Fruit fly (Drosophila melanogaster) whole organism, embryonic: ENCODE measurements around the gene Vm34Ca.

Source experiments
- B-H2 ChIP-seq: fragments of 200-800 bp; sonication (Bioruptor generic); optimal IDR thresholded peaks from 2 replicates; lab custom pipeline; 2018; ENCODE audit warnings: missing biosample characterization, mild to moderate bottlenecking, missing genetic modification characterization
- CG10267 ChIP-seq: fragments of 200-800 bp; sonication (Bioruptor generic); optimal IDR thresholded peaks from 2 replicates; lab custom pipeline; 2018; ENCODE audit warnings: missing biosample characterization, mild to moderate bottlenecking, missing genetic modification characterization, moderate library complexity
- CG10366 ChIP-seq: fragments of 200-800 bp; sonication (Bioruptor generic); IDR thresholded peaks from 2 replicates; pipeline ENCODE4 v1.3.6; 2022; ENCODE audit warnings: missing biosample characterization, missing genetic modification characterization
- CG10979 ChIP-seq: fragments of 200-800 bp; sonication (Bioruptor generic); optimal IDR thresholded peaks from 2 replicates; lab custom pipeline; 2018; ENCODE audit warnings: missing biosample characterization, mild to moderate bottlenecking, missing genetic modification characterization, moderate library complexity
- CG12155 ChIP-seq: fragments of 200-800 bp; sonication (Bioruptor generic); optimal IDR thresholded peaks from 3 replicates; lab custom pipeline; 2016; ENCODE audit warnings: missing biosample characterization, missing genetic modification characterization
- CG12659 ChIP-seq: fragments of 200-800 bp; sonication (Bioruptor generic); optimal IDR thresholded peaks from 3 replicates; lab custom pipeline; 2017; ENCODE audit warnings: mild to moderate bottlenecking, missing biosample characterization, missing genetic modification reagents, missing genetic modification characterization
- CG13287 ChIP-seq: fragments of 200-800 bp; sonication (Bioruptor generic); IDR thresholded peaks from 2 replicates; pipeline ENCODE4 v1.3.6; 2022; ENCODE audit warnings: missing biosample characterization, missing genetic modification characterization; ENCODE audit not compliant: partially characterized antibody
- CG13296 ChIP-seq: fragments of 200-800 bp; sonication (Bioruptor generic); optimal IDR thresholded peaks from 3 replicates; lab custom pipeline; 2018; ENCODE audit warnings: missing biosample characterization, mild to moderate bottlenecking, missing genetic modification characterization
- CG13424 ChIP-seq: fragments of 200-800 bp; sonication (Bioruptor generic); optimal IDR thresholded peaks from 2 replicates; lab custom pipeline; 2019; ENCODE audit warnings: missing biosample characterization, mild to moderate bottlenecking, missing genetic modification characterization, moderate library complexity
- CG13894 ChIP-seq: fragments of 200-800 bp; sonication (Bioruptor generic); optimal IDR thresholded peaks from 3 replicates; lab custom pipeline; 2018; ENCODE audit warnings: missing biosample characterization, mild to moderate bottlenecking, missing genetic modification characterization, moderate library complexity
- CG14710 ChIP-seq: fragments of 200-800 bp; sonication (Bioruptor generic); optimal IDR thresholded peaks from 3 replicates; lab custom pipeline; 2019; ENCODE audit warnings: missing biosample characterization, mild to moderate bottlenecking, missing genetic modification characterization, moderate library complexity
- CG15269 ChIP-seq: fragments of 200-800 bp; sonication (Bioruptor generic); optimal IDR thresholded peaks from 2 replicates; lab custom pipeline; 2018; ENCODE audit warnings: missing biosample characterization, mild to moderate bottlenecking, missing genetic modification characterization, moderate library complexity
- CG15479 ChIP-seq: fragments of 200-800 bp; sonication (Bioruptor generic); optimal IDR thresholded peaks from 3 replicates; lab custom pipeline; 2019; ENCODE audit warnings: missing biosample characterization, mild to moderate bottlenecking, missing genetic modification characterization, moderate library complexity
- CG17829 ChIP-seq: fragments of 200-800 bp; optimal IDR thresholded peaks from 2 replicates; lab custom pipeline; 2019; ENCODE audit warnings: missing biosample characterization, mild to moderate bottlenecking, missing genetic modification characterization, moderate library complexity
- CG18619 ChIP-seq: fragments of 200-800 bp; sonication (Bioruptor generic); optimal IDR thresholded peaks from 3 replicates; lab custom pipeline; 2017; ENCODE audit warnings: missing biosample characterization, mild to moderate bottlenecking, missing genetic modification characterization
- CG2120 ChIP-seq: fragments of 200-800 bp; sonication (Bioruptor generic); optimal IDR thresholded peaks from 3 replicates; lab custom pipeline; 2016; ENCODE audit warnings: missing biosample characterization, missing genetic modification characterization
- CG2678 ChIP-seq: fragments of 200-800 bp; sonication (Bioruptor generic); optimal IDR thresholded peaks from 3 replicates; lab custom pipeline; 2019; ENCODE audit warnings: missing biosample characterization, mild to moderate bottlenecking, missing genetic modification characterization, moderate library complexity
- CG2712 ChIP-seq: fragments of 200-800 bp; optimal IDR thresholded peaks from 3 replicates; lab custom pipeline; 2019; ENCODE audit warnings: missing biosample characterization, mild to moderate bottlenecking, missing genetic modification characterization, moderate library complexity
- CG33213 ChIP-seq: fragments of 200-800 bp; sonication (Bioruptor generic); optimal IDR thresholded peaks from 3 replicates; lab custom pipeline; 2016; ENCODE audit warnings: missing biosample characterization, missing genetic modification characterization
- CG7556 ChIP-seq: fragments of 200-800 bp; sonication (Bioruptor generic); optimal IDR thresholded peaks from 2 replicates; lab custom pipeline; 2017; ENCODE audit warnings: missing biosample characterization, mild to moderate bottlenecking, missing genetic modification characterization
- CG9932 ChIP-seq: fragments of 200-800 bp; sonication (Bioruptor generic); IDR thresholded peaks from 2 replicates; pipeline ENCODE4 v1.3.6; 2022; ENCODE audit warnings: missing biosample characterization, missing genetic modification characterization
- Drgx ChIP-seq: fragments of 200-800 bp; sonication (Bioruptor generic); IDR thresholded peaks from 2 replicates; pipeline ENCODE4 v1.3.6; 2022; ENCODE audit warnings: missing biosample characterization, missing genetic modification characterization
- E2f2 ChIP-seq: fragments of 200-800 bp; sonication (Bioruptor generic); IDR thresholded peaks from 2 replicates; pipeline ENCODE4 v1.3.6; 2022; ENCODE audit warnings: missing biosample characterization, missing genetic modification characterization
- ERR ChIP-seq: fragments of 200-800 bp; sonication (Bioruptor generic); optimal IDR thresholded peaks from 2 replicates; lab custom pipeline; 2016; ENCODE audit warnings: missing biosample characterization, missing genetic modification characterization
- Ets65A ChIP-seq: fragments of 200-800 bp; sonication (Bioruptor generic); peaks from one replicate; lab custom pipeline; 2016; ENCODE audit warnings: missing biosample characterization, missing genetic modification characterization
- HLHmδ ChIP-seq: fragments of 200-800 bp; sonication (Bioruptor generic); optimal IDR thresholded peaks from 2 replicates; lab custom pipeline; 2018; ENCODE audit warnings: missing biosample characterization, mild to moderate bottlenecking, missing genetic modification characterization, moderate library complexity
- Hand ChIP-seq: fragments of 200-800 bp; sonication (Bioruptor generic); optimal IDR thresholded peaks from 2 replicates; lab custom pipeline; 2017; ENCODE audit warnings: mild to moderate bottlenecking, missing biosample characterization, missing genetic modification reagents, missing genetic modification characterization
- HmgZ ChIP-seq: fragments of 200-800 bp; sonication (Bioruptor generic); optimal IDR thresholded peaks from 2 replicates; lab custom pipeline; 2018; ENCODE audit warnings: missing biosample characterization, mild to moderate bottlenecking, missing genetic modification characterization
- Hr51 ChIP-seq, 2 experiments: fragments of 200-800 bp; sonication (Bioruptor generic); optimal IDR thresholded peaks; 2 replicates in 1 of 2; 3 replicates in 1 of 2; lab custom pipeline; 2016 to 2018; ENCODE audit warnings: missing biosample characterization in 2 of 2, missing genetic modification characterization in 2 of 2, mild to moderate bottlenecking in 1 of 2, moderate library complexity in 1 of 2
- MBD-R2 ChIP-seq: fragments of 200-800 bp; sonication (Bioruptor generic); IDR thresholded peaks from 2 replicates; pipeline ENCODE4 v1.3.6; 2022; ENCODE audit warnings: missing biosample characterization, missing genetic modification characterization
- MTF-1 ChIP-seq: fragments of 200-800 bp; sonication (Bioruptor generic); optimal IDR thresholded peaks from 2 replicates; lab custom pipeline; 2018; ENCODE audit warnings: missing biosample characterization, mild to moderate bottlenecking, missing genetic modification characterization, borderline replicate concordance
- Meics ChIP-seq: fragments of 200-800 bp; sonication (Bioruptor generic); optimal IDR thresholded peaks from 2 replicates; lab custom pipeline; 2017; ENCODE audit warnings: missing biosample characterization, mild to moderate bottlenecking, missing genetic modification characterization
- Xrp1 ChIP-seq: fragments of 200-800 bp; sonication (Bioruptor generic); IDR thresholded peaks from 2 replicates; pipeline ENCODE4 v1.3.6; 2022; ENCODE audit warnings: missing biosample characterization, missing genetic modification characterization
- az2 ChIP-seq: fragments of 200-800 bp; sonication (Bioruptor generic); optimal IDR thresholded peaks from 3 replicates; lab custom pipeline; 2016; ENCODE audit warnings: missing biosample characterization, missing genetic modification characterization
- bigmax ChIP-seq: fragments of 200-800 bp; sonication (Bioruptor generic); optimal IDR thresholded peaks from 2 replicates; lab custom pipeline; 2018; ENCODE audit warnings: missing biosample characterization, mild to moderate bottlenecking, missing genetic modification characterization
- crp ChIP-seq, 2 experiments: fragments of 200-800 bp; sonication (Bioruptor generic); optimal IDR thresholded peaks; 2 replicates in 1 of 2; 3 replicates in 1 of 2; lab custom pipeline; 2017; ENCODE audit warnings: missing biosample characterization in 2 of 2, missing genetic modification characterization in 2 of 2, mild to moderate bottlenecking in 1 of 2, moderate library complexity in 1 of 2
- cwo ChIP-seq: fragments of 200-800 bp; sonication (Bioruptor generic); optimal IDR thresholded peaks from 3 replicates; lab custom pipeline; 2017; ENCODE audit warnings: missing biosample characterization, missing genetic modification characterization, mild to moderate bottlenecking, moderate library complexity, missing genetic modification reagents
- dati ChIP-seq: fragments of 200-800 bp; sonication (Bioruptor generic); IDR thresholded peaks from 2 replicates; pipeline ENCODE4 v1.3.6; 2022; ENCODE audit warnings: missing biosample characterization, missing genetic modification characterization
- dpn ChIP-seq, 2 experiments: fragments of 200-800 bp; sonication (Bioruptor generic); optimal IDR thresholded peaks; 3 replicates each; lab custom pipeline; 2016; ENCODE audit warnings: missing biosample characterization in 2 of 2, missing genetic modification characterization in 2 of 2
- gfzf ChIP-seq: fragments of 200-800 bp; sonication (Bioruptor generic); optimal IDR thresholded peaks from 2 replicates; lab custom pipeline; 2016; ENCODE audit warnings: missing biosample characterization, mild to moderate bottlenecking, missing genetic modification characterization, moderate library complexity
- kah ChIP-seq: fragments of 200-800 bp; sonication (Bioruptor generic); optimal IDR thresholded peaks from 2 replicates; lab custom pipeline; 2018; ENCODE audit warnings: missing biosample characterization, mild to moderate bottlenecking, missing genetic modification characterization
- nmo ChIP-seq: fragments of 200-800 bp; sonication (Bioruptor generic); optimal IDR thresholded peaks from 2 replicates; lab custom pipeline; 2018; ENCODE audit warnings: missing biosample characterization, mild to moderate bottlenecking, missing genetic modification characterization, moderate library complexity
- rib ChIP-seq: fragments of 200-800 bp; sonication (Bioruptor generic); IDR thresholded peaks from 2 replicates; pipeline ENCODE4 v1.3.6; 2022; ENCODE audit warnings: missing biosample characterization, missing genetic modification characterization
- row ChIP-seq: fragments of 200-800 bp; sonication (Bioruptor generic); IDR thresholded peaks from 3 replicates; pipeline ENCODE4 v1.3.6; 2022; ENCODE audit warnings: missing biosample characterization, missing genetic modification characterization
- scrt ChIP-seq: fragments of 200-800 bp; sonication (Bioruptor generic); optimal IDR thresholded peaks from 2 replicates; lab custom pipeline; 2018; ENCODE audit warnings: missing biosample characterization, mild to moderate bottlenecking, missing genetic modification characterization, moderate library complexity
- sens ChIP-seq: fragments of 200-800 bp; sonication (Bioruptor generic); peaks from one replicate; lab custom pipeline; 2016; ENCODE audit warnings: missing biosample characterization, missing genetic modification characterization
- stc ChIP-seq: fragments of 200-800 bp; sonication (Bioruptor generic); IDR thresholded peaks from 2 replicates; pipeline ENCODE4 v1.3.6; 2022; ENCODE audit warnings: missing biosample characterization, missing genetic modification characterization
- sug ChIP-seq: fragments of 200-800 bp; optimal IDR thresholded peaks from 2 replicates; lab custom pipeline; 2019; ENCODE audit warnings: missing biosample characterization, mild to moderate bottlenecking, missing genetic modification characterization, moderate library complexity
- toy ChIP-seq: fragments of 200-800 bp; sonication (Bioruptor generic); IDR thresholded peaks from 2 replicates; pipeline ENCODE4 v1.3.6; 2022; ENCODE audit warnings: missing biosample characterization, missing genetic modification characterization
- twi ChIP-seq: fragments of 200-800 bp; optimal IDR thresholded peaks from 2 replicates; lab custom pipeline; 2019; ENCODE audit warnings: missing biosample characterization, mild to moderate bottlenecking, missing genetic modification characterization, moderate library complexity

Vm34Ca gene

DNA sequence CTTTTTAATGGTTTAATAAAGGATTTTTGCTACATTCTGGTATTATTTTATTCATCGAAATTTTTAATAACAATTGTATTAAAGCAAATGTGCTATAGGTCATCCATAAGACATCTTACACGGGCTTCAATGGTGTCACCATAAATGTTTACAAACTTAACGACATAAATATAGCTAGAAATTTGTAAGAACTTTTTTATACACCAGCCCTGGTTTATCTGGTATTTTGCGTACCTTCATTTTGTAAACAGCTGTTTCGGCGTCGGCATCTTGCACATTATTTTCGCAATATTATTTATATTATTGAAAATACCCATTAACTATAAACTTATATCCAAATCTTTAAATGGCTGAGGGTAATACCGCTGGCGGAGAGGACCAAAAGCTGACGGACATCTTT, 44.1 kb downstream of the Vm34Ca start, which contains the start of gene Tap42 (continued):
- no peak for TF ChIP-seq CG18619 (GFP tag; lab: Kevin White, UChicago)
- peak; percentile 20 for TF ChIP-seq gfzf (GFP tag; lab: Kevin White, UChicago)
- TF ChIP-seq scrt (GFP tag; lab: Kevin White, UChicago) = peak; percentile 25
- TF ChIP-seq toy = no peak
- no peak for TF ChIP-seq CG33213 (GFP tag; lab: Kevin White, UChicago)
- TF ChIP-seq sens (GFP tag; lab: Kevin White, UChicago) = peak; percentile 61
- peak; percentile 7 for TF ChIP-seq CG7556
- peak; percentile 48 for TF ChIP-seq sug (tag; lab: Kevin White, UChicago)
- TF ChIP-seq dpn (GFP tag; optimal IDR thresholded peaks at IDR 0.05; lab: Kevin White, UChicago) = peak in 1 of 2 experiments; percentile 6
- TF ChIP-seq CG2712 (tag; lab: Kevin White, UChicago) = peak; percentile 38
- peak; percentile 22 for TF ChIP-seq CG12155 (GFP tag; lab: Kevin White, UChicago)
- TF ChIP-seq rib = peak; percentile 81; the same call in 1 of the 2 replicates
- peak; percentile 71 for TF ChIP-seq row (GFP tag; lab: Robert Waterston, UW)
- peak; percentile 24; the same call in 1 of the 2 replicates for TF ChIP-seq CG13287
- TF ChIP-seq HLHmδ = no peak
- no peak for TF ChIP-seq bigmax (GFP tag; lab: Kevin White, UChicago)
- no peak for TF ChIP-seq kah (GFP tag; lab: Kevin White, UChicago)
- peak; percentile 28 for TF ChIP-seq E2f2 (GFP tag; lab: Robert Waterston, UW)
- peak; percentile 53 for TF ChIP-seq CG12659
- TF ChIP-seq CG15269 (tag; lab: Kevin White, UChicago) = peak; percentile 40
- TF ChIP-seq Meics (GFP tag; lab: Kevin White, UChicago) = peak; percentile 20
- TF ChIP-seq stc (GFP tag; lab: Robert Waterston, UW) = no peak
- TF ChIP-seq CG2120 = peak; percentile 62
- TF ChIP-seq dati (GFP tag; lab: Robert Waterston, UW) = no peak
- TF ChIP-seq Xrp1 (GFP tag; lab: Robert Waterston, UW) = 0 out of 2 replicates have a peak, but pooled peaks have one; percentile 12
- TF ChIP-seq CG9932 (GFP tag; lab: Robert Waterston, UW) = peak; percentile 53
- TF ChIP-seq cwo (GFP tag; lab: Kevin White, UChicago) = no peak
- peak; percentile 20 for TF ChIP-seq az2 (GFP tag; lab: Kevin White, UChicago)
- peak; percentile 25 for TF ChIP-seq HmgZ
- TF ChIP-seq CG10366 (GFP tag; lab: Robert Waterston, UW) = peak; percentile 23; the same call in 1 of the 2 replicates
- TF ChIP-seq crp (GFP tag; optimal IDR thresholded peaks at IDR 0.05; lab: Kevin White, UChicago) = peak; percentile 27 to 90
- TF ChIP-seq CG13296 (GFP tag; lab: Kevin White, UChicago) = peak; percentile 33
- TF ChIP-seq Hand = no peak
- peak; percentile 76 for TF ChIP-seq MBD-R2 (GFP tag; lab: Robert Waterston, UW)
- no peak for TF ChIP-seq Drgx (GFP tag; lab: Robert Waterston, UW)
- TF ChIP-seq twi (tag; lab: Kevin White, UChicago) = peak; percentile 11
- TF ChIP-seq nmo (GFP tag; lab: Kevin White, UChicago) = peak; percentile 20
- TF ChIP-seq CG14710 (tag; lab: Kevin White, UChicago) = peak; percentile 46
- TF ChIP-seq CG15479 = peak; percentile 24
- TF ChIP-seq CG17829 (tag; lab: Kevin White, UChicago) = peak; percentile 24
- peak; percentile 31 for TF ChIP-seq CG13894 (tag; lab: Kevin White, UChicago)
- peak; percentile 22 for TF ChIP-seq CG2678 (tag; lab: Kevin White, UChicago)
- peak; percentile 49 for TF ChIP-seq CG13424 (tag; lab: Kevin White, UChicago)
- no peak for TF ChIP-seq ERR (GFP tag; lab: Kevin White, UChicago)
- no peak for TF ChIP-seq MTF-1 (GFP tag; lab: Kevin White, UChicago)
- peak in 1 of 2 experiments; percentile 17 for TF ChIP-seq Hr51 (GFP tag; optimal IDR thresholded peaks at IDR 0.05; lab: Kevin White, UChicago)
- peak; percentile 29 for TF ChIP-seq CG10979 (tag; lab: Kevin White, UChicago)
- TF ChIP-seq Ets65A = no peak
- TF ChIP-seq CG10267 (tag; lab: Kevin White, UChicago) = peak; percentile 49
- peak; percentile 26 for TF ChIP-seq B-H2 (GFP tag; lab: Kevin White, UChicago)
